Fruit fly (Drosophila melanogaster) whole organism, prepupa: ENCODE measurements around the gene TfIIFalpha.
A peak's percentile ranks its signal among the peaks of the same experiment; 100 is the strongest.

ENCODE experiments used
- Blimp-1 ChIP-seq: fragments of 200-800 bp; sonication (Bioruptor generic); optimal IDR thresholded peaks from 3 replicates; lab custom pipeline; 2017; ENCODE audit warnings: missing biosample characterization, missing genetic modification characterization, mild to moderate bottlenecking, moderate library complexity, missing genetic modification reagents
- CG10631 ChIP-seq: fragments of 200-800 bp; sonication (Bioruptor generic); optimal IDR thresholded peaks from 2 replicates; lab custom pipeline; 2016; ENCODE audit warnings: missing biosample characterization, missing genetic modification characterization
- CG11762 ChIP-seq: fragments of 200-800 bp; sonication (Bioruptor generic); optimal IDR thresholded peaks from 3 replicates; lab custom pipeline; 2016; ENCODE audit warnings: missing biosample characterization, missing genetic modification characterization; ENCODE audit not compliant: insufficient read depth
- CG11902 ChIP-seq: fragments of 200-800 bp; sonication (Bioruptor generic); optimal IDR thresholded peaks from 3 replicates; lab custom pipeline; 2016; ENCODE audit warnings: missing biosample characterization, missing genetic modification characterization
- CG16779 ChIP-seq: fragments of 200-800 bp; sonication (Bioruptor generic); optimal IDR thresholded peaks from 3 replicates; lab custom pipeline; 2017; ENCODE audit warnings: missing biosample characterization, mild to moderate bottlenecking, missing genetic modification characterization
- CG3032 ChIP-seq: fragments of 200-800 bp; optimal IDR thresholded peaks from 2 replicates; lab custom pipeline; 2019; ENCODE audit warnings: missing biosample characterization, mild to moderate bottlenecking, missing genetic modification characterization, moderate library complexity
- CG32006 ChIP-seq: fragments of 200-800 bp; sonication (Bioruptor generic); optimal IDR thresholded peaks from 3 replicates; lab custom pipeline; 2017; ENCODE audit warnings: missing biosample characterization, mild to moderate bottlenecking, missing genetic modification characterization
- CG34406 ChIP-seq: fragments of 200-800 bp; sonication (Bioruptor generic); optimal IDR thresholded peaks from 3 replicates; lab custom pipeline; 2016; ENCODE audit warnings: missing biosample characterization, missing genetic modification characterization
- CG3919 ChIP-seq: fragments of 200-800 bp; sonication (Bioruptor generic); optimal IDR thresholded peaks from 3 replicates; lab custom pipeline; 2016; ENCODE audit warnings: missing biosample characterization, missing genetic modification characterization
- CG4318 ChIP-seq: fragments of 200-800 bp; sonication (Bioruptor generic); optimal IDR thresholded peaks from 3 replicates; lab custom pipeline; 2017; ENCODE audit warnings: missing biosample characterization, mild to moderate bottlenecking, missing genetic modification characterization
- CG6792 ChIP-seq: fragments of 200-800 bp; sonication (Bioruptor generic); optimal IDR thresholded peaks from 3 replicates; lab custom pipeline; 2016; ENCODE audit warnings: missing biosample characterization, missing genetic modification characterization
- CG6808 ChIP-seq: fragments of 200-800 bp; sonication (Bioruptor generic); optimal IDR thresholded peaks from 3 replicates; lab custom pipeline; 2017; ENCODE audit warnings: missing biosample characterization, missing genetic modification characterization, mild to moderate bottlenecking, moderate library complexity, missing genetic modification reagents
- CG6854 ChIP-seq: fragments of 200-800 bp; sonication (Bioruptor generic); optimal IDR thresholded peaks from 2 replicates; lab custom pipeline; 2017; ENCODE audit warnings: missing biosample characterization, mild to moderate bottlenecking, missing genetic modification characterization
- CG8119 ChIP-seq: fragments of 200-800 bp; sonication (Bioruptor generic); IDR thresholded peaks from 3 replicates; pipeline ENCODE4 v1.3.6; 2022; ENCODE audit warnings: missing biosample characterization, missing genetic modification characterization
- CG9139 ChIP-seq: fragments of 200-800 bp; sonication (Bioruptor generic); optimal IDR thresholded peaks from 3 replicates; lab custom pipeline; 2017; ENCODE audit warnings: missing biosample characterization, mild to moderate bottlenecking, missing genetic modification characterization
- Eip75B ChIP-seq: fragments of 200-800 bp; sonication (Bioruptor generic); optimal IDR thresholded peaks from 3 replicates; lab custom pipeline; 2016; ENCODE audit warnings: missing biosample characterization, missing genetic modification characterization
- Eip78C ChIP-seq: fragments of 200-800 bp; sonication (Bioruptor generic); peaks from one replicate; lab custom pipeline; 2016; ENCODE audit warnings: missing biosample characterization, missing genetic modification characterization
- Eip93F ChIP-seq: fragments of 200-800 bp; sonication (Bioruptor generic); optimal IDR thresholded peaks from 2 replicates; lab custom pipeline; 2016; ENCODE audit warnings: missing biosample characterization, mild to moderate bottlenecking, missing genetic modification characterization
- Ets96B ChIP-seq: fragments of 200-800 bp; optimal IDR thresholded peaks from 2 replicates; lab custom pipeline; 2019; ENCODE audit warnings: missing biosample characterization, mild to moderate bottlenecking, missing genetic modification characterization, moderate library complexity
- Hr4 ChIP-seq: fragments of 200-800 bp; sonication (Bioruptor generic); optimal IDR thresholded peaks from 3 replicates; lab custom pipeline; 2016; ENCODE audit warnings: missing biosample characterization, missing genetic modification characterization
- Lpt ChIP-seq: fragments of 200-800 bp; sonication (Bioruptor generic); optimal IDR thresholded peaks from 3 replicates; lab custom pipeline; 2016; ENCODE audit warnings: missing biosample characterization, missing genetic modification characterization
- Met ChIP-seq: fragments of 200-800 bp; sonication (Bioruptor generic); optimal IDR thresholded peaks from 3 replicates; lab custom pipeline; 2016; ENCODE audit warnings: missing biosample characterization, missing genetic modification characterization
- OdsH ChIP-seq: fragments of 200-800 bp; sonication (Bioruptor generic); optimal IDR thresholded peaks from 3 replicates; lab custom pipeline; 2016; ENCODE audit warnings: missing biosample characterization, missing genetic modification characterization
- Smox ChIP-seq: fragments of 200-800 bp; sonication (Bioruptor generic); optimal IDR thresholded peaks from 3 replicates; lab custom pipeline; 2016; ENCODE audit warnings: missing biosample characterization, missing genetic modification characterization
- Sox102F ChIP-seq: fragments of 200-800 bp; sonication (Bioruptor generic); optimal IDR thresholded peaks from 2 replicates; lab custom pipeline; 2016; ENCODE audit warnings: missing biosample characterization, mild to moderate bottlenecking, missing genetic modification characterization
- Sox14 ChIP-seq: fragments of 200-800 bp; sonication (Bioruptor generic); optimal IDR thresholded peaks from 3 replicates; lab custom pipeline; 2016; ENCODE audit warnings: missing biosample characterization, missing genetic modification characterization
- Sox15 ChIP-seq: fragments of 200-800 bp; sonication (Bioruptor generic); optimal IDR thresholded peaks from 3 replicates; lab custom pipeline; 2016; ENCODE audit warnings: missing biosample characterization, missing genetic modification characterization
- achi ChIP-seq: fragments of 200-800 bp; sonication (Bioruptor generic); optimal IDR thresholded peaks from 3 replicates; lab custom pipeline; 2016; ENCODE audit warnings: missing biosample characterization, missing genetic modification characterization
- acj6 ChIP-seq: fragments of 200-800 bp; sonication (Bioruptor generic); optimal IDR thresholded peaks from 3 replicates; lab custom pipeline; 2016; ENCODE audit warnings: missing biosample characterization, missing genetic modification characterization
- cyc ChIP-seq: fragments of 200-800 bp; sonication (Bioruptor generic); optimal IDR thresholded peaks from 3 replicates; lab custom pipeline; 2016; ENCODE audit warnings: missing biosample characterization, missing genetic modification characterization
- dsx ChIP-seq: fragments of 200-800 bp; optimal IDR thresholded peaks from 3 replicates; lab custom pipeline; 2019; ENCODE audit warnings: missing biosample characterization, mild to moderate bottlenecking, missing genetic modification characterization, moderate library complexity; ENCODE audit not compliant: poor library complexity, severe bottlenecking
- eg ChIP-seq: fragments of 200-800 bp; sonication (Bioruptor generic); IDR thresholded peaks from 3 replicates; pipeline ENCODE4 v1.3.6; 2022; ENCODE audit warnings: missing biosample characterization, missing genetic modification characterization
- esn ChIP-seq: fragments of 200-800 bp; sonication (Bioruptor generic); optimal IDR thresholded peaks from 2 replicates; lab custom pipeline; 2016; ENCODE audit warnings: missing biosample characterization, mild to moderate bottlenecking, missing genetic modification characterization, moderate library complexity
- fd59A ChIP-seq: fragments of 200-800 bp; sonication (Bioruptor generic); optimal IDR thresholded peaks from 2 replicates; lab custom pipeline; 2017; ENCODE audit warnings: missing biosample characterization, mild to moderate bottlenecking, missing genetic modification characterization, missing genetic modification reagents
- fd85E ChIP-seq: fragments of 200-800 bp; sonication (Bioruptor generic); optimal IDR thresholded peaks from 3 replicates; lab custom pipeline; 2016; ENCODE audit warnings: missing biosample characterization, missing genetic modification characterization
- fkh ChIP-seq: fragments of 200-800 bp; sonication (Bioruptor generic); optimal IDR thresholded peaks from 3 replicates; lab custom pipeline; 2017; ENCODE audit warnings: missing biosample characterization, mild to moderate bottlenecking, missing genetic modification characterization, moderate library complexity
- lz ChIP-seq: fragments of 200-800 bp; sonication (Bioruptor generic); optimal IDR thresholded peaks from 3 replicates; lab custom pipeline; 2016; ENCODE audit warnings: missing biosample characterization, missing genetic modification characterization
- net ChIP-seq: fragments of 200-800 bp; sonication (Bioruptor generic); optimal IDR thresholded peaks from 3 replicates; lab custom pipeline; 2016; ENCODE audit warnings: missing biosample characterization, missing genetic modification characterization
- pdm3 ChIP-seq: fragments of 200-800 bp; sonication (Bioruptor generic); optimal IDR thresholded peaks from 3 replicates; lab custom pipeline; 2016; ENCODE audit warnings: missing biosample characterization, missing genetic modification characterization
- salr ChIP-seq, 2 experiments: fragments of 200-800 bp; sonication (Bioruptor generic); optimal IDR thresholded peaks; 3 replicates each; lab custom pipeline; 2016 to 2018; ENCODE audit warnings: missing biosample characterization in 2 of 2, missing genetic modification characterization in 2 of 2, mild to moderate bottlenecking in 1 of 2
- spab ChIP-seq: fragments of 200-800 bp; sonication (Bioruptor generic); optimal IDR thresholded peaks from 2 replicates; lab custom pipeline; 2017; ENCODE audit warnings: missing biosample characterization, mild to moderate bottlenecking, missing genetic modification characterization, missing genetic modification reagents
- ss ChIP-seq, 2 experiments: fragments of 200-800 bp; sonication (Bioruptor generic); optimal IDR thresholded peaks; 2 replicates in 1 of 2; 3 replicates in 1 of 2; lab custom pipeline; 2017 to 2018; ENCODE audit warnings: mild to moderate bottlenecking in 2 of 2, missing biosample characterization in 2 of 2, missing genetic modification characterization in 2 of 2, moderate library complexity in 1 of 2
- svp ChIP-seq: fragments of 200-800 bp; sonication (Bioruptor generic); peaks from one replicate; lab custom pipeline; 2016; ENCODE audit warnings: missing biosample characterization, missing genetic modification characterization
- topi ChIP-seq: fragments of 200-800 bp; sonication (Bioruptor generic); optimal IDR thresholded peaks from 3 replicates; lab custom pipeline; 2016; ENCODE audit warnings: missing biosample characterization, missing genetic modification characterization

TfIIFalpha gene

dm6 chr3R:6404174-6404573 lies 23.9 kb downstream of the TfIIFalpha start (continued):
- peak; percentile 46 for TF ChIP-seq CG6808
- TF ChIP-seq Lpt (GFP tag; lab: Kevin White, UChicago): peak; percentile 72
- no peak for TF ChIP-seq Blimp-1 (GFP tag; lab: Kevin White, UChicago)
- TF ChIP-seq CG6854 (GFP tag; lab: Kevin White, UChicago): no peak
- TF ChIP-seq CG4318 (GFP tag; lab: Kevin White, UChicago): peak; percentile 61
- peak; percentile 74 for TF ChIP-seq esn (GFP tag; lab: Kevin White, UChicago)
- TF ChIP-seq Eip75B (GFP tag; lab: Kevin White, UChicago): peak; percentile 78
- peak; percentile 80 for TF ChIP-seq Sox14 (GFP tag; lab: Kevin White, UChicago)
- TF ChIP-seq fd59A (GFP tag; lab: Kevin White, UChicago): no peak
- TF ChIP-seq CG3032: peak; percentile 53
- TF ChIP-seq ss (GFP tag; optimal IDR thresholded peaks at IDR 0.05; lab: Kevin White, UChicago): peak; percentile 15
- TF ChIP-seq eg: peak; percentile 93
- peak; percentile 73 for TF ChIP-seq CG6792 (GFP tag; lab: Kevin White, UChicago)
- peak; percentile 83 for TF ChIP-seq Hr4 (GFP tag; lab: Kevin White, UChicago)
- no peak for TF ChIP-seq CG9139 (GFP tag; lab: Kevin White, UChicago)
- peak; percentile 64 for TF ChIP-seq Smox (GFP tag; lab: Kevin White, UChicago)
- TF ChIP-seq, all 60 proteins: peak for 52

dm6 chr3R:6405239-6405638 lies 25.0 kb downstream of the TfIIFalpha start:
- no peak for TF ChIP-seq eg
- peak; percentile 35 for TF ChIP-seq fd85E
- TF ChIP-seq CG32006: no peak
- no peak for TF ChIP-seq lz
- no peak for TF ChIP-seq CG11762 (GFP tag; lab: Kevin White, UChicago)
- no peak for TF ChIP-seq CG6808
- no peak for TF ChIP-seq spab (GFP tag; lab: Kevin White, UChicago)
- TF ChIP-seq Ets96B: no peak
- TF ChIP-seq svp: peak; percentile 50
- TF ChIP-seq OdsH: no peak
- TF ChIP-seq Eip78C (GFP tag; lab: Kevin White, UChicago): peak; percentile 62
- no peak for TF ChIP-seq CG8119 (GFP tag; lab: Robert Waterston, UW)
- TF ChIP-seq, all 60 proteins: peak for 3

DNA sequence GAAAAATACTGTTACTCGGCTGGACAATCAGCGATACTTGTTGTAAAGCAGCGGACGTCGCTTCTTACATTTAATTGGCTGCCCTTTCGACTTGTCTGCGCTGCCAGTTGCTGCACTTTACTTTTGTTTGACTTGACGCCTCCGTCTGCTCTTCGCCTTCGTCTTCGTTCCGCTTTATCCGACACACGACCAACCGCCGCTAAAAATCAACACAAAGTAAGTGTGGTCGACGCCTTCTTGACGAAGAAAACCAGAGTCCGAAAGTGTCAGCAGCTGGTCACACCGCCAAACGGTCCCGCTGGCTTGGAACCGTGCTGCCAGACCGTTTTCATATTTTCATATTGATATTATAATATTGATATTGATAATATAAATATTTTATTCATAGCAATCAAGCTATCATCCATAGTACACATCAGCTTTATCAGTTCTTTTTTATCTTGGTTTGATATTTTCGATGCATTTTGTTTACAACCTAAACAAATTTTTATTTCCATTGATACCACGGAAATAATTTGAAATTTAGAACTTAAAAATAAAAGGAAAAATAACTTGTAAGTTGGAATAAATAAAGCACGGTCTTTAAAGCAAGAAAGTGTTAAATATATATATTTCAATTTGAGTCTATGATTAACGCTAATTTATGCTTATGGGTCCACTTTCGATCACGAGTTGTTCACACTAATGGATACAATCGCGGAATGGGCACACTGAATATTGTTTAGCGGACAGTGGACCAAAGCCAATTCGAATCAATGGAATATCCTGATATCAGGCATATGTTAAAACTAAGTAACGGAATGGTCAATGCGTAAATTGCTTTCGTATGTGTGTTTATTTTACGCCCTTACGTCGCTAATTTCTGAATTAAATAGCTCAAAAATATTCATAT lies 25.7 kb downstream of the TfIIFalpha start, which contains the start of gene Dmtn:
TSS of gene Dmtn (minus strand) at position 222 of the 892 bp plus-strand sequence.
- TF ChIP-seq fkh (GFP tag; lab: Kevin White, UChicago) (peak; percentile 68), Lpt (GFP tag; lab: Kevin White, UChicago) (no peak), Met (no peak), Eip93F (GFP tag; lab: Kevin White, UChicago) (peak; percentile 51), ss (GFP tag; optimal IDR thresholded peaks at IDR 0.05; lab: Kevin White, UChicago) (peak in 1 of 2 experiments; percentile 16), pdm3 (GFP tag; lab: Kevin White, UChicago) (no peak), Eip78C (GFP tag; lab: Kevin White, UChicago) (peak; percentile 55), Hr4 (GFP tag; lab: Kevin White, UChicago) (peak; percentile 35), svp (peak; percentile 73), CG8119 (GFP tag; lab: Robert Waterston, UW) (no peak), CG3919 (peak; percentile 59), OdsH (peak; percentile 22), CG34406 (GFP tag; lab: Kevin White, UChicago) (peak; percentile 15), Smox (GFP tag; lab: Kevin White, UChicago) (peak; percentile 11), CG9139 (GFP tag; lab: Kevin White, UChicago) (peak; percentile 39), CG16779 (tag; lab: Kevin White, UChicago) (peak; percentile 37), Sox14 (GFP tag; lab: Kevin White, UChicago) (peak; percentile 29), CG10631 (peak; percentile 0), CG32006 (peak; percentile 21), net (GFP tag; lab: Kevin White, UChicago) (peak; percentile 34), topi (GFP tag; lab: Kevin White, UChicago) (no peak), dsx (GFP tag; lab: Kevin White, UChicago) (peak; percentile 63), cyc (no peak), acj6 (GFP tag; lab: Kevin White, UChicago) (no peak), Sox15 (no peak), CG11762 (GFP tag; lab: Kevin White, UChicago) (no peak), achi (peak; percentile 29), CG11902 (GFP tag; lab: Kevin White, UChicago) (no peak), lz (no peak), salr (GFP tag; optimal IDR thresholded peaks at IDR 0.05; lab: Kevin White, UChicago) (peak in 1 of 2 experiments; percentile 27), Sox102F (GFP tag; lab: Kevin White, UChicago) (peak; percentile 9)
